Worm (Caenorhabditis elegans) whole organism, L1 larva: Measurements from ENCODE around the gene eat-20.

Source experiments
- C04F5.9 ChIP-seq: sonication (generic microtip); optimal IDR thresholded peaks from 2 replicates; lab custom pipeline; 2016; ENCODE audit warnings: missing genetic modification characterization, missing compliant biosample characterization
- C16A3.4 ChIP-seq: fragments of 150-350 bp; optimal IDR thresholded peaks from 2 replicates; lab custom pipeline; 2014; ENCODE audit warnings: missing biosample characterization, missing genetic modification characterization
- C34B4.2 ChIP-seq: sonication (generic microtip); optimal IDR thresholded peaks from 2 replicates; lab custom pipeline; 2017; ENCODE audit warnings: mild to moderate bottlenecking, missing genetic modification characterization, missing compliant biosample characterization
- F16B12.6 ChIP-seq: fragments of 150-350 bp; optimal IDR thresholded peaks from 2 replicates; lab custom pipeline; 2014; ENCODE audit warnings: missing biosample characterization, missing genetic modification characterization
- Y116A8C.19 ChIP-seq: sonication (generic microtip); optimal IDR thresholded peaks from 2 replicates; lab custom pipeline; 2016; ENCODE audit warnings: missing compliant biosample characterization, missing genetic modification characterization, borderline replicate concordance
- aha-1 ChIP-seq: fragments of 150-350 bp; optimal IDR thresholded peaks from 2 replicates; lab custom pipeline; 2014; ENCODE audit warnings: missing biosample characterization, missing genetic modification characterization
- aly-2 ChIP-seq: fragments of 150-350 bp; optimal IDR thresholded peaks from 2 replicates; lab custom pipeline; 2014; ENCODE audit warnings: missing biosample characterization, missing genetic modification characterization
- blmp-1 ChIP-seq: fragments of 150-350 bp; optimal IDR thresholded peaks from 2 replicates; lab custom pipeline; 2014; ENCODE audit warnings: missing biosample characterization, missing genetic modification characterization
- ceh-63 ChIP-seq: fragments of 200-800 bp; sonication (Bioruptor generic); optimal IDR thresholded peaks from 2 replicates; lab custom pipeline; 2018; ENCODE audit warnings: mild to moderate bottlenecking, missing genetic modification characterization, missing compliant biosample characterization
- ceh-8 ChIP-seq: fragments of 200-800 bp; sonication (Bioruptor generic); optimal IDR thresholded peaks from 2 replicates; lab custom pipeline; 2018; ENCODE audit warnings: mild to moderate bottlenecking, missing genetic modification characterization, moderate library complexity, missing compliant biosample characterization
- ceh-82 ChIP-seq, 3 experiments: fragments of 150-350 bp in 1 of 3; sonication (generic microtip) in 2 of 3; optimal IDR thresholded peaks; 2 replicates each; lab custom pipeline; 2014 to 2017; ENCODE audit warnings: missing biosample characterization in 3 of 3, missing genetic modification characterization in 3 of 3
- ceh-88 ChIP-seq: fragments of 200-800 bp; sonication (Bioruptor generic); IDR thresholded peaks from 2 replicates; pipeline ENCODE4 v1.3.6; 2022; ENCODE audit warnings: missing genetic modification characterization, missing compliant biosample characterization
- dsc-1 ChIP-seq: sonication (generic microtip); optimal IDR thresholded peaks from 2 replicates; lab custom pipeline; 2016; ENCODE audit warnings: mild to moderate bottlenecking, missing genetic modification characterization, missing compliant biosample characterization
- efl-1 ChIP-seq, 4 experiments: fragments of 150-350 bp; optimal IDR thresholded peaks in 3 of 4; peaks in 1 of 4; 1 replicate in 1 of 4; 2 replicates in 3 of 4; lab custom pipeline; 2014; ENCODE audit warnings: missing biosample characterization in 2 of 4, missing genetic modification characterization in 2 of 4, missing genetic modification reagents in 2 of 4
- egl-13 ChIP-seq: sonication (generic microtip); optimal IDR thresholded peaks from 2 replicates; lab custom pipeline; 2016; ENCODE audit warnings: missing genotype, missing genetic modification reagents, missing genetic modification characterization, missing compliant biosample characterization
- egl-27 ChIP-seq, 2 experiments: fragments of 150-350 bp in 1 of 2; sonication (generic microtip); optimal IDR thresholded peaks; 3 replicates each; lab custom pipeline; 2017 to 2018; ENCODE audit warnings: missing biosample characterization in 2 of 2, missing genetic modification characterization in 2 of 2, missing genetic modification reagents in 2 of 2
- elt-2 ChIP-seq: sonication (generic microtip); optimal IDR thresholded peaks from 2 replicates; lab custom pipeline; 2016; ENCODE audit warnings: missing genetic modification characterization, mild to moderate bottlenecking, inconsistent platforms, missing compliant biosample characterization, missing genetic modification reagents
- elt-3 ChIP-seq, 6 experiments: fragments of 150-350 bp in 1 of 6; sonication (generic microtip); optimal IDR thresholded peaks; 2 replicates each; lab custom pipeline; 2017 to 2018; ENCODE audit warnings: missing biosample characterization in 6 of 6, missing genetic modification characterization in 6 of 6, inconsistent platforms in 1 of 6
- ets-5 ChIP-seq: fragments of 200-800 bp; sonication (Bioruptor generic); IDR thresholded peaks from 2 replicates; pipeline ENCODE4 v1.3.6; 2022; ENCODE audit warnings: missing genetic modification characterization, missing compliant biosample characterization
- fos-1 ChIP-seq: fragments of 150-350 bp; optimal IDR thresholded peaks from 2 replicates; lab custom pipeline; 2014; ENCODE audit warnings: missing biosample characterization, missing genetic modification characterization
- irx-1 ChIP-seq: sonication (generic microtip); optimal IDR thresholded peaks from 2 replicates; lab custom pipeline; 2016; ENCODE audit warnings: missing genetic modification characterization, missing compliant biosample characterization
- isw-1 ChIP-seq: fragments of 200-800 bp; sonication (Bioruptor generic); IDR thresholded peaks from 2 replicates; pipeline ENCODE4 v1.3.6; 2022; ENCODE audit warnings: missing genetic modification characterization, missing compliant biosample characterization
- lin-13 ChIP-seq: fragments of 150-350 bp; optimal IDR thresholded peaks from 2 replicates; lab custom pipeline; 2014; ENCODE audit warnings: missing biosample characterization, missing genetic modification reagents, missing genetic modification characterization
- lin-35 ChIP-seq, 2 experiments: fragments of 150-350 bp; optimal IDR thresholded peaks; 2 replicates each; lab custom pipeline; 2014; ENCODE audit warnings: missing biosample characterization in 2 of 2, missing genetic modification characterization in 2 of 2, missing genetic modification reagents in 2 of 2
- lin-39 ChIP-seq: fragments of 150-350 bp; optimal IDR thresholded peaks from 2 replicates; lab custom pipeline; 2014; ENCODE audit warnings: missing biosample characterization, missing genetic modification reagents, missing genetic modification characterization
- lir-3 ChIP-seq: sonication (generic microtip); optimal IDR thresholded peaks from 2 replicates; lab custom pipeline; 2016; ENCODE audit warnings: mild to moderate bottlenecking, missing genetic modification characterization, moderate library complexity, missing compliant biosample characterization; ENCODE audit not compliant: poor library complexity
- mab-9 ChIP-seq: fragments of 200-800 bp; sonication (Bioruptor generic); IDR thresholded peaks from 2 replicates; pipeline ENCODE4 v1.3.6; 2022; ENCODE audit warnings: missing genetic modification reagents, missing genetic modification characterization, missing compliant biosample characterization
- mdl-1 ChIP-seq, 2 experiments: fragments of 150-350 bp; optimal IDR thresholded peaks; 2 replicates each; lab custom pipeline; 2014 to 2017; ENCODE audit warnings: missing biosample characterization in 2 of 2, missing genetic modification characterization in 2 of 2, inconsistent platforms in 1 of 2
- mef-2 ChIP-seq: fragments of 150-350 bp; optimal IDR thresholded peaks from 2 replicates; lab custom pipeline; 2014; ENCODE audit warnings: missing biosample characterization, missing genetic modification characterization
- mep-1 ChIP-seq: fragments of 150-350 bp; optimal IDR thresholded peaks from 2 replicates; lab custom pipeline; 2014; ENCODE audit warnings: missing biosample characterization, missing genetic modification characterization
- nhr-11 ChIP-seq: fragments of 150-350 bp; optimal IDR thresholded peaks from 2 replicates; lab custom pipeline; 2014; ENCODE audit warnings: missing biosample characterization, missing genetic modification characterization
- nhr-19 ChIP-seq: fragments of 200-800 bp; sonication (Bioruptor generic); conservative IDR thresholded peaks from 2 replicates; pipeline ENCODE4 v1.3.6; 2022; ENCODE audit warnings: missing genetic modification characterization, missing compliant biosample characterization
- nhr-237 ChIP-seq: fragments of 150-350 bp; optimal IDR thresholded peaks from 2 replicates; lab custom pipeline; 2014; ENCODE audit warnings: missing biosample characterization, missing genetic modification characterization
- nhr-28 ChIP-seq: fragments of 150-350 bp; optimal IDR thresholded peaks from 2 replicates; lab custom pipeline; 2014; ENCODE audit warnings: missing biosample characterization, missing genetic modification characterization
- nhr-47 ChIP-seq: sonication (generic microtip); optimal IDR thresholded peaks from 2 replicates; lab custom pipeline; 2016; ENCODE audit warnings: mild to moderate bottlenecking, missing genetic modification characterization, moderate library complexity, missing compliant biosample characterization
- nhr-77 ChIP-seq: fragments of 150-350 bp; optimal IDR thresholded peaks from 2 replicates; lab custom pipeline; 2014; ENCODE audit warnings: missing biosample characterization, missing genetic modification characterization
- nhr-84 ChIP-seq: sonication (generic microtip); optimal IDR thresholded peaks from 2 replicates; lab custom pipeline; 2017; ENCODE audit warnings: missing biosample characterization, missing genetic modification characterization
- nhr-85 ChIP-seq: sonication (generic microtip); peaks from one replicate; lab custom pipeline; 2016; ENCODE audit warnings: missing genetic modification characterization, inconsistent platforms, missing compliant biosample characterization
- pqm-1 ChIP-seq: sonication (generic microtip); optimal IDR thresholded peaks from 3 replicates; lab custom pipeline; 2017; ENCODE audit warnings: missing biosample characterization, missing genetic modification characterization
- rnt-1 ChIP-seq: sonication (generic microtip); optimal IDR thresholded peaks from 2 replicates; lab custom pipeline; 2016; ENCODE audit warnings: mild to moderate bottlenecking, missing genetic modification characterization, moderate library complexity, missing compliant biosample characterization
- skn-1 ChIP-seq: fragments of 150-350 bp; optimal IDR thresholded peaks from 2 replicates; lab custom pipeline; 2014; ENCODE audit warnings: missing biosample characterization, missing genetic modification characterization
- snpc-4 ChIP-seq: fragments of 150-350 bp; optimal IDR thresholded peaks from 2 replicates; lab custom pipeline; 2014; ENCODE audit warnings: missing biosample characterization, missing genetic modification characterization
- snu-23 ChIP-seq: sonication (generic microtip); optimal IDR thresholded peaks from 2 replicates; lab custom pipeline; 2016; ENCODE audit warnings: missing genetic modification characterization, missing compliant biosample characterization
- swsn-7 ChIP-seq: sonication (generic microtip); optimal IDR thresholded peaks from 2 replicates; lab custom pipeline; 2016; ENCODE audit warnings: missing genetic modification characterization, missing compliant biosample characterization
- tbx-2 ChIP-seq: sonication (generic microtip); optimal IDR thresholded peaks from 2 replicates; lab custom pipeline; 2016; ENCODE audit warnings: missing genetic modification characterization, missing compliant biosample characterization
- unc-130 ChIP-seq: fragments of 150-350 bp; optimal IDR thresholded peaks from 2 replicates; lab custom pipeline; 2017; ENCODE audit warnings: missing biosample characterization, missing genetic modification characterization, inconsistent platforms
- unc-30 ChIP-seq: sonication (generic microtip); optimal IDR thresholded peaks from 2 replicates; lab custom pipeline; 2017; ENCODE audit warnings: missing biosample characterization, missing genetic modification characterization
- unc-62 ChIP-seq: fragments of 150-350 bp; optimal IDR thresholded peaks from 2 replicates; lab custom pipeline; 2014; ENCODE audit warnings: missing biosample characterization, missing genetic modification reagents, missing genetic modification characterization
- unc-86 ChIP-seq: sonication (generic microtip); optimal IDR thresholded peaks from 2 replicates; lab custom pipeline; 2016; ENCODE audit warnings: missing genetic modification characterization, missing compliant biosample characterization
- vab-15 ChIP-seq: sonication (generic microtip); optimal IDR thresholded peaks from 2 replicates; lab custom pipeline; 2017; ENCODE audit warnings: missing genotype, mild to moderate bottlenecking, missing genetic modification characterization, missing compliant biosample characterization
- zag-1 ChIP-seq: fragments of 150-350 bp; optimal IDR thresholded peaks from 2 replicates; lab custom pipeline; 2014; ENCODE audit warnings: missing biosample characterization, missing genetic modification characterization
- zip-4 ChIP-seq: fragments of 200-800 bp; sonication (Bioruptor generic); optimal IDR thresholded peaks from 2 replicates; lab custom pipeline; 2018; ENCODE audit warnings: mild to moderate bottlenecking, missing genetic modification characterization, moderate library complexity, missing compliant biosample characterization
- ztf-11 ChIP-seq, 2 experiments: sonication (generic microtip); optimal IDR thresholded peaks; 2 replicates each; lab custom pipeline; 2016 to 2017; ENCODE audit warnings: missing genetic modification characterization in 2 of 2, missing biosample characterization in 1 of 2, missing compliant biosample characterization in 1 of 2

Gene eat-20

DNA sequence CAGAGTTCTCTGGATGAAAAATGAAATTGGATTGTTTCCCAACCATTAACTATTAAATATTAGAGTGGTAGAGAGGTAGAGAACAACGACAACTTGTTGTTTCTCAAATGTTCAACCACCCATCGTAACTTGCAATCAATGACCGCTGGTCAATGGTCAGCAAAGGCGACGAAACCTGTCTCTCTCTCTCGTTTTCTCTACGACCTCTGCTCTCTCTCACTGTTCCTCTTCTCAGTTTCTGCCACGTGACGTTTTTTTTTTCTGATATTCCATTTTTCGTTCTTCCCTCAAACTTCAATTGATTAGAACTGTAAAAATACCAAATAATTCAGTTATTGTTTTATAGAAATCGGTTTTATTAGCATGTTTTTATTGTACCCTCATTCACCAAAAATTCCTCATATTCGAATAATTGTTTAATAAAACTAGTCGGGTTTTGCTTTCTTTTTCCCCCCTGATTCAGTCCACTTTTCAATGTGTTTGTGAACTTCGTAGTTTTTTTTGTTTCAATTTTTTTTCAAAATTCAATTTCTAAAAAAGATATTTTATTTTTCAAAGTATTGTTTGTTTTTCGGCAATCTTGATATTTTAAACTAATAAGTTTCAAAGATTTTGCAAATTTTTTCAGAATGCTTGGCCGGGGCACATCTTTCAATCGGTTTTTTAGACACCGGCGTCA is 12.7 kb upstream of the eat-20 start, which contains the start of gene suox-1 (continued):
- TF ChIP-seq irx-1 (tag; lab: Kevin White, UChicago) (no peak), efl-1 (optimal IDR thresholded peaks at IDR 0.05; lab: Kevin White, UChicago) (no peak), efl-1 (GFP tag; optimal IDR thresholded peaks at IDR 0.05 in 1 of 2; lab: Kevin White, UChicago) (peak in 1 of 2 experiments; percentile 75), ets-5 (GFP tag; lab: Robert Waterston, UW) (no peak), nhr-19 (GFP tag; lab: Robert Waterston, UW) (0 out of 2 replicates have a peak, but pooled peaks have one; percentile 16), rnt-1 (tag; lab: Kevin White, UChicago) (no peak), zag-1 (tag; lab: Kevin White, UChicago) (no peak), nhr-85 (tag; lab: Kevin White, UChicago) (peak; percentile 92), Y116A8C.19 (tag; lab: Kevin White, UChicago) (no peak), aly-2 (tag; lab: Kevin White, UChicago) (no peak), ceh-82 (tag; optimal IDR thresholded peaks at IDR 0.05; lab: Kevin White, UChicago) (no peak), isw-1 (GFP tag; lab: Robert Waterston, UW) (no peak), nhr-47 (peak; percentile 4), ceh-88 (GFP tag; lab: Robert Waterston, UW) (no peak), aha-1 (no peak), lin-35 (GFP tag; optimal IDR thresholded peaks at IDR 0.05; lab: Kevin White, UChicago) (peak in 1 of 2 experiments; percentile 57), elt-3 (tag; optimal IDR thresholded peaks at IDR 0.05; lab: Kevin White, UChicago) (peak in 1 of 6 experiments; percentile 42), nhr-84 (tag; lab: Kevin White, UChicago) (no peak), blmp-1 (tag; lab: Kevin White, UChicago) (peak; percentile 43), C34B4.2 (tag; lab: Kevin White, UChicago) (no peak), unc-130 (tag; lab: Kevin White, UChicago) (no peak), vab-15 (tag; lab: Kevin White, UChicago) (no peak), nhr-28 (tag; lab: Kevin White, UChicago) (no peak), ceh-8 (no peak), snu-23 (peak; percentile 65), tbx-2 (no peak), unc-62 (GFP tag; lab: Kevin White, UChicago) (no peak), unc-30 (no peak), skn-1 (tag; lab: Kevin White, UChicago) (no peak), unc-86 (tag; lab: Kevin White, UChicago) (no peak), swsn-7 (tag; lab: Kevin White, UChicago) (no peak), nhr-11 (no peak), lir-3 (tag; lab: Kevin White, UChicago) (no peak), egl-13 (tag; lab: Kevin White, UChicago) (no peak), mef-2 (no peak), snpc-4 (tag; lab: Kevin White, UChicago) (no peak), pqm-1 (tag; lab: Kevin White, UChicago) (no peak), mab-9 (GFP tag; lab: Robert Waterston, UW) (no peak), nhr-237 (tag; lab: Kevin White, UChicago) (no peak), nhr-77 (tag; lab: Kevin White, UChicago) (no peak), elt-2 (tag; lab: Kevin White, UChicago) (no peak), fos-1 (no peak), C16A3.4 (tag; lab: Kevin White, UChicago) (peak; percentile 20), mep-1 (tag; lab: Kevin White, UChicago) (no peak), ztf-11 (tag; optimal IDR thresholded peaks at IDR 0.05; lab: Kevin White, UChicago) (no peak), ceh-63 (no peak), mdl-1 (tag; optimal IDR thresholded peaks at IDR 0.05; lab: Kevin White, UChicago) (peak in 1 of 2 experiments; percentile 61), F16B12.6 (tag; lab: Kevin White, UChicago) (no peak), zip-4 (no peak), lin-39 (tag; lab: Kevin White, UChicago) (no peak), lin-13 (no peak), egl-27 (tag; optimal IDR thresholded peaks at IDR 0.05; lab: Kevin White, UChicago) (no peak), dsc-1 (tag; lab: Kevin White, UChicago) (no peak), C04F5.9 (tag; lab: Kevin White, UChicago) (no peak)
